Worm (Caenorhabditis elegans) whole organism, L4/young adult: ENCODE data around the gene F56D6.14.

Experiments
- W03F9.2 ChIP-seq: fragments of 150-350 bp; optimal IDR thresholded peaks from 2 replicates; lab custom pipeline; 2014; ENCODE audit warnings: missing biosample characterization, missing genetic modification characterization
- him-1 ChIP-seq: sonication (generic microtip); optimal IDR thresholded peaks from 2 replicates; lab custom pipeline; 2016; ENCODE audit warnings: missing genotype, missing genetic modification reagents, missing genetic modification characterization, missing compliant biosample characterization

DNA sequence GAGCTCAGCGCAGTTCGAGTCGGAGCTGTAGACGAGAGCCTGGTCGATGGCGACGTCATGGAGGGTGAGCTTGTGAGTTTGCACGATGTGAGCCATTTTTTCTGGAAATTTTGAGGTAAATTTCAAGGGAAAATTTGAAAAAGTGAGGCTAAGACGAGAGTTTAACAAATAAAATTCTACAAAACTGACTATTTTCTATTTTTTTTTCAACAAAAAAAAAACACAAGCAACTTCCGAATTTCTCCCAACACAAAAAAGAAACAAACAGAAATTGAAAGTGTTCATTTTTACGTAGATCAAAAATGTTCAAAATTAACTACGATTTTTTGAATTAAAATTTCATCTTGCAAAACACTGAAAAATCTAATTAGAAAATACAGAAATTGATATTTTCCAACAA, 43.8 kb upstream of the F56D6.14 start, which contains the start of gene F37C4.5:
- TF ChIP-seq him-1 (no peak), W03F9.2 (no peak)
